Fruit fly (Drosophila melanogaster): ENCODE measurements around the gene cv-c.

The cv-c gene

dm6 chr3R:14346838-14347745 lies 134.4 kb downstream of the cv-c start:
- TF ChIP-seq CG11762 (GFP tag; optimal IDR thresholded peaks at IDR 0.05; ENCODE audit: insufficient read depth) = no peak
- TF ChIP-seq acj6 (GFP tag; optimal IDR thresholded peaks at IDR 0.05) = peak; percentile 52
- TF ChIP-seq lz (GFP tag; optimal IDR thresholded peaks at IDR 0.05) = peak; percentile 40
- TF ChIP-seq CG6808 (GFP tag; optimal IDR thresholded peaks at IDR 0.05) = no peak
- TF ChIP-seq CG10631 (GFP tag; optimal IDR thresholded peaks at IDR 0.05) = peak; percentile 64
- TF ChIP-seq CG3032 (tag; optimal IDR thresholded peaks at IDR 0.05) = peak; percentile 9
- TF ChIP-seq spab (GFP tag; optimal IDR thresholded peaks at IDR 0.05) = peak; percentile 8
- TF ChIP-seq Hr38 (GFP tag; optimal IDR thresholded peaks at IDR 0.05) = no peak
- peak; percentile 44 for TF ChIP-seq Met (GFP tag; optimal IDR thresholded peaks at IDR 0.05)
- peak; percentile 6 for TF ChIP-seq Sox102F (GFP tag; optimal IDR thresholded peaks at IDR 0.05)
- no peak for TF ChIP-seq CG8319 (GFP tag; optimal IDR thresholded peaks at IDR 0.05)
- TF ChIP-seq CG10669 (GFP tag; optimal IDR thresholded peaks at IDR 0.05) = peak; percentile 34
- TF ChIP-seq vri (GFP tag; optimal IDR thresholded peaks at IDR 0.05) = no peak
- 0 out of 3 replicates have a peak, but pooled peaks have one; percentile 5 for TF ChIP-seq CG6163 (GFP tag; IDR thresholded peaks at IDR 0.05)
- peak; percentile 32 for TF ChIP-seq dac (GFP tag; optimal IDR thresholded peaks at IDR 0.05)
- TF ChIP-seq net (GFP tag; optimal IDR thresholded peaks at IDR 0.05) = peak; percentile 20
- no peak for TF ChIP-seq CG11902 (GFP tag; optimal IDR thresholded peaks at IDR 0.05)
- no peak for TF ChIP-seq CG8632 (GFP tag; optimal IDR thresholded peaks at IDR 0.05)
- TF ChIP-seq svp (GFP tag) = peak; percentile 63
- TF ChIP-seq dsx (GFP tag; optimal IDR thresholded peaks at IDR 0.05; ENCODE audit: poor library complexity, severe bottlenecking) = peak; percentile 39
- peak; percentile 33; the same call in 1 of the 3 replicates for TF ChIP-seq eg (GFP tag; IDR thresholded peaks at IDR 0.05)
- peak; percentile 2 for TF ChIP-seq CG7368 (GFP tag; optimal IDR thresholded peaks at IDR 0.05)
- no peak for TF ChIP-seq Ets21C (GFP tag; optimal IDR thresholded peaks at IDR 0.05)
- TF ChIP-seq CG6854 (GFP tag; optimal IDR thresholded peaks at IDR 0.05) = no peak
- TF ChIP-seq Hr39 (GFP tag; optimal IDR thresholded peaks at IDR 0.05) = no peak
- no peak for TF ChIP-seq CG16779 (tag; optimal IDR thresholded peaks at IDR 0.05)
- TF ChIP-seq Blimp-1 (GFP tag; optimal IDR thresholded peaks at IDR 0.05) = no peak
- TF ChIP-seq Sox14 (GFP tag; optimal IDR thresholded peaks at IDR 0.05) = peak; percentile 28
- no peak for TF ChIP-seq cyc (GFP tag; optimal IDR thresholded peaks at IDR 0.05)
- peak; percentile 66 for TF ChIP-seq Hr4 (GFP tag; optimal IDR thresholded peaks at IDR 0.05)
- TF ChIP-seq topi (GFP tag; optimal IDR thresholded peaks at IDR 0.05) = peak; percentile 23
- TF ChIP-seq achi (GFP tag; optimal IDR thresholded peaks at IDR 0.05) = peak; percentile 47
- peak; percentile 11 for TF ChIP-seq Smox (GFP tag; optimal IDR thresholded peaks at IDR 0.05)
- peak; percentile 26 for TF ChIP-seq CG34406 (GFP tag; optimal IDR thresholded peaks at IDR 0.05)
- TF ChIP-seq Ets96B (tag; optimal IDR thresholded peaks at IDR 0.05) = peak; percentile 34
- TF ChIP-seq OdsH (GFP tag; optimal IDR thresholded peaks at IDR 0.05) = peak; percentile 54
- TF ChIP-seq CG31627 (GFP tag; optimal IDR thresholded peaks at IDR 0.05) = no peak
- no peak for TF ChIP-seq CG11294 (GFP tag; IDR thresholded peaks at IDR 0.05)
- no peak for TF ChIP-seq Sox15 (GFP tag; optimal IDR thresholded peaks at IDR 0.05)
- TF ChIP-seq Lpt (GFP tag; optimal IDR thresholded peaks at IDR 0.05) = no peak
- TF ChIP-seq CG32006 (GFP tag; optimal IDR thresholded peaks at IDR 0.05) = peak; percentile 76
- no peak for TF ChIP-seq CG9139 (GFP tag; optimal IDR thresholded peaks at IDR 0.05)
- TF ChIP-seq CG4318 (GFP tag; optimal IDR thresholded peaks at IDR 0.05) = peak; percentile 52
- peak; percentile 26 for TF ChIP-seq CG6276 (GFP tag; optimal IDR thresholded peaks at IDR 0.05)
- peak; percentile 86 for TF ChIP-seq Eip78C (GFP tag)
- TF ChIP-seq fd85E (GFP tag; optimal IDR thresholded peaks at IDR 0.05) = no peak
- TF ChIP-seq CG3919 (GFP tag; optimal IDR thresholded peaks at IDR 0.05) = peak; percentile 45
- no peak for TF ChIP-seq fkh (GFP tag; optimal IDR thresholded peaks at IDR 0.05)
- peak; percentile 55 for TF ChIP-seq CG15336 (GFP tag; IDR thresholded peaks at IDR 0.05)
- TF ChIP-seq CG8119 (GFP tag; IDR thresholded peaks at IDR 0.05) = peak; percentile 55
- no peak for TF ChIP-seq Eip93F (GFP tag; optimal IDR thresholded peaks at IDR 0.05)

All from whole organism, prepupa.